Fruit fly (Drosophila melanogaster): Measurements from ENCODE around the gene Fuca.

Fuca gene

dm6 chr3L:11536132-11536531 lies 13.6 kb upstream of the Fuca start (continued):
- TF ChIP-seq CG14441 (GFP tag; IDR thresholded peaks at IDR 0.05) (peak; percentile 27; the same call in 1 of the 2 replicates), ranshi (GFP tag; IDR thresholded peaks at IDR 0.05) (peak; percentile 59), CG11093 (GFP tag; IDR thresholded peaks at IDR 0.05) (no peak; the same call in 2 of the 3 replicates), fd96Cb (tag; optimal IDR thresholded peaks at IDR 0.05) (peak; percentile 17), btn (GFP tag; optimal IDR thresholded peaks at IDR 0.05) (no peak), tll (GFP tag; optimal IDR thresholded peaks at IDR 0.05) (no peak), Ets97D (GFP tag; optimal IDR thresholded peaks at IDR 0.05) (no peak), CG9876 (GFP tag; optimal IDR thresholded peaks at IDR 0.05) (no peak), gem (tag; optimal IDR thresholded peaks at IDR 0.05) (peak; percentile 56), CG3838 (GFP tag; optimal IDR thresholded peaks at IDR 0.05) (no peak), wek (GFP tag; optimal IDR thresholded peaks at IDR 0.05) (no peak)

- TF ChIP-seq CG7556 (GFP tag; optimal IDR thresholded peaks at IDR 0.05), result peak; percentile 21
- no peak for TF ChIP-seq Hr39 (optimal IDR thresholded peaks at IDR 0.05)
- peak; percentile 54; the same call in 2 of the 3 replicates for TF ChIP-seq CG34224 (GFP tag; IDR thresholded peaks at IDR 0.05; ENCODE audit: partially characterized antibody)
- TF ChIP-seq CG6791 (GFP tag; IDR thresholded peaks at IDR 0.05; ENCODE audit: partially characterized antibody), result peak; percentile 58; the same call in 2 of the 3 replicates
- peak; percentile 64; the same call in 1 of the 2 replicates for TF ChIP-seq chm (GFP tag; IDR thresholded peaks at IDR 0.05)
- 0 out of 3 replicates have a peak, but pooled peaks have one; percentile 20 for TF ChIP-seq CG17361 (GFP tag; IDR thresholded peaks at IDR 0.05)
- no peak for TF ChIP-seq CG1529 (GFP tag; optimal IDR thresholded peaks at IDR 0.05)
- TF ChIP-seq phol (tag; optimal IDR thresholded peaks at IDR 0.05), result peak; percentile 8
- TF ChIP-seq NC2β (GFP tag; optimal IDR thresholded peaks at IDR 0.05), result no peak
- no peak for TF ChIP-seq NC2α (GFP tag; optimal IDR thresholded peaks at IDR 0.05)
- TF ChIP-seq vnd (GFP tag; IDR thresholded peaks at IDR 0.05; ENCODE audit: partially characterized antibody), result no peak
- TF ChIP-seq dysf (GFP tag; IDR thresholded peaks at IDR 0.05), result peak; percentile 46; the same call in 2 of the 3 replicates
- TF ChIP-seq CG11504 (tag; optimal IDR thresholded peaks at IDR 0.05), result peak; percentile 17
- TF ChIP-seq CG7357 (GFP tag; IDR thresholded peaks at IDR 0.05), result 0 out of 3 replicates have a peak, but pooled peaks have one; percentile 39
- peak; percentile 12 for TF ChIP-seq CG10209 (GFP tag; optimal IDR thresholded peaks at IDR 0.05)
- peak; percentile 50; the same call in 1 of the 2 replicates for TF ChIP-seq slbo (GFP tag; IDR thresholded peaks at IDR 0.05)
- TF ChIP-seq CG12391 (tag; optimal IDR thresholded peaks at IDR 0.05), result peak; percentile 24
- TF ChIP-seq CG15696 (tag; optimal IDR thresholded peaks at IDR 0.05), result no peak
- no peak for TF ChIP-seq CG12299 (tag; optimal IDR thresholded peaks at IDR 0.05)
- no peak for TF ChIP-seq sens (GFP tag)
- peak; percentile 60 for TF ChIP-seq CG2678 (tag; optimal IDR thresholded peaks at IDR 0.05)
- no peak for TF ChIP-seq CG15479 (GFP tag; optimal IDR thresholded peaks at IDR 0.05)
- no peak for TF ChIP-seq ac (GFP tag; optimal IDR thresholded peaks at IDR 0.05)
- peak; percentile 7; the same call in 1 of the 2 replicates for TF ChIP-seq Drgx (GFP tag; IDR thresholded peaks at IDR 0.05)
- TF ChIP-seq nmo (GFP tag; optimal IDR thresholded peaks at IDR 0.05), result peak; percentile 17
- peak; percentile 23 for TF ChIP-seq CG8388 (GFP tag; optimal IDR thresholded peaks at IDR 0.05)
- TF ChIP-seq pfk (GFP tag; optimal IDR thresholded peaks at IDR 0.05), result no peak
- TF ChIP-seq gem (tag; optimal IDR thresholded peaks at IDR 0.05), result peak; percentile 61
- TF ChIP-seq CG10543 (GFP tag; optimal IDR thresholded peaks at IDR 0.05), result peak; percentile 55
- peak; percentile 39 for TF ChIP-seq CG32532 (GFP tag; IDR thresholded peaks at IDR 0.05)
- peak; percentile 13 for TF ChIP-seq NfI (GFP tag; optimal IDR thresholded peaks at IDR 0.05)
- TF ChIP-seq CG9437 (GFP tag; optimal IDR thresholded peaks at IDR 0.05), result peak; percentile 1
- peak; percentile 49 for TF ChIP-seq PHDP (tag; optimal IDR thresholded peaks at IDR 0.05)
- no peak for TF ChIP-seq Ets97D (GFP tag; optimal IDR thresholded peaks at IDR 0.05)
- TF ChIP-seq twi (tag; optimal IDR thresholded peaks at IDR 0.05), result no peak
- TF ChIP-seq CG30403 (GFP tag; optimal IDR thresholded peaks at IDR 0.05), result peak; percentile 9
- TF ChIP-seq rib (GFP tag; IDR thresholded peaks at IDR 0.05), result peak; percentile 25; the same call in 1 of the 2 replicates
- TF ChIP-seq CG3726 (GFP tag; IDR thresholded peaks at IDR 0.05), result no peak
These were observed 12.1 kb upstream of the Fuca start for dm6 chr3L:11534391-11535246.
